Fruit fly (Drosophila melanogaster): Measurements from ENCODE around the gene noc.

- TF ChIP-seq ind (GFP tag; optimal IDR thresholded peaks at IDR 0.05), result no peak
- no peak for TF ChIP-seq cad (GFP tag; optimal IDR thresholded peaks at IDR 0.05)
- TF ChIP-seq jing (GFP tag; optimal IDR thresholded peaks at IDR 0.05), result no peak
- TF ChIP-seq sd (tag; optimal IDR thresholded peaks at IDR 0.05), result no peak
These were observed 1.0 kb downstream of the noc start for dm6 chr2L:14491686-14492085.

All from whole organism, embryonic.